Fruit fly (Drosophila melanogaster): ENCODE measurements around the gene CG34169.

The CG34169 gene

DNA sequence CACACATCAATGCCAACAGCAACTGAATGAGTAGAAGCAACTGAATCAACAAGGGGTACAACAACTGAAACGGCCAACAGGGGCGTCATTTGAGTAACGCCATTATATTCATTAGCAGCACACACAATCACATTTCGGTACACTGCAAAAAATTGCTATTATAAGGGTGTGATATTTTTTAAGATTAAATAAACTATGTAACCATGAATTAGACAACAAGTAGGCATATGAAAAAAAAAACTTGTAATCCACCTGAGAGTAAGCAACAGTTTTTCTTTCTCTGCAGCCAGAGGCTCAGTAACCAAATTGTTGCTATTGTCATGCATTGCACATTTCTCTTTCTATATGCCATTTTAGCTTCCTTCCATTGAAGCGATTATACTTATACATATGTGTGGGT is 30.6 kb downstream of the CG34169 start:
- TF ChIP-seq CG9797 (GFP tag; optimal IDR thresholded peaks at IDR 0.05) (no peak), Lhr (GFP tag; optimal IDR thresholded peaks at IDR 0.05) (no peak), pfk (GFP tag; optimal IDR thresholded peaks at IDR 0.05) (no peak), cato (GFP tag; optimal IDR thresholded peaks at IDR 0.05; ENCODE audit: borderline replicate concordance) (no peak), Doc2 (GFP tag; IDR thresholded peaks at IDR 0.05) (no peak), her (GFP tag; optimal IDR thresholded peaks at IDR 0.05) (no peak), CG15269 (tag; optimal IDR thresholded peaks at IDR 0.05) (no peak), ftz-f1 (GFP tag; optimal IDR thresholded peaks at IDR 0.05) (no peak), nmo (GFP tag; optimal IDR thresholded peaks at IDR 0.05) (no peak), CG32532 (GFP tag; IDR thresholded peaks at IDR 0.05) (peak; percentile 52), inv (GFP tag; IDR thresholded peaks at IDR 0.05; ENCODE audit: partially characterized antibody) (no peak), tin (GFP tag; optimal IDR thresholded peaks at IDR 0.05) (no peak), Atf6 (GFP tag; IDR thresholded peaks at IDR 0.05) (0 out of 2 replicates have a peak, but pooled peaks have one; percentile 11), exex (tag; optimal IDR thresholded peaks at IDR 0.05) (no peak), CG10321 (GFP tag; IDR thresholded peaks at IDR 0.05) (no peak), ac (GFP tag; optimal IDR thresholded peaks at IDR 0.05) (no peak), CG14014 (GFP tag; IDR thresholded peaks at IDR 0.05) (no peak), E2f1 (GFP tag; IDR thresholded peaks at IDR 0.05) (peak; percentile 33; the same call in 1 of the 2 replicates), tap (tag; optimal IDR thresholded peaks at IDR 0.05) (no peak), wdn (GFP tag; IDR thresholded peaks at IDR 0.05) (no peak), Six4 (GFP tag; optimal IDR thresholded peaks at IDR 0.05) (no peak), ATbp (GFP tag; optimal IDR thresholded peaks at IDR 0.05) (no peak), PHDP (tag; optimal IDR thresholded peaks at IDR 0.05) (peak; percentile 12), CG11398 (GFP tag; optimal IDR thresholded peaks at IDR 0.05) (peak; percentile 26), Dll (GFP tag; IDR thresholded peaks at IDR 0.05; ENCODE audit: partially characterized antibody) (no peak), fd102C (GFP tag; optimal IDR thresholded peaks at IDR 0.05) (no peak), CG8359 (GFP tag; optimal IDR thresholded peaks at IDR 0.05; ENCODE audit: borderline replicate concordance) (no peak), dmrt99B (tag; optimal IDR thresholded peaks at IDR 0.05) (peak; percentile 52), yki (optimal IDR thresholded peaks at IDR 0.05) (no peak), Sry-β (GFP tag; optimal IDR thresholded peaks at IDR 0.05) (no peak), fd64A (GFP tag; optimal IDR thresholded peaks at IDR 0.05) (no peak), sd (tag; optimal IDR thresholded peaks at IDR 0.05) (no peak), CG4328 (GFP tag; optimal IDR thresholded peaks at IDR 0.05) (no peak), CG4282 (GFP tag; optimal IDR thresholded peaks at IDR 0.05) (no peak), CG30020 (tag; optimal IDR thresholded peaks at IDR 0.05) (no peak), gfzf (GFP tag; optimal IDR thresholded peaks at IDR 0.05) (no peak), sima (GFP tag; optimal IDR thresholded peaks at IDR 0.05) (no peak), B-H1 (GFP tag; IDR thresholded peaks at IDR 0.05) (no peak), grau (tag; optimal IDR thresholded peaks at IDR 0.05) (peak; percentile 13), Xbp1 (GFP tag; optimal IDR thresholded peaks at IDR 0.05) (no peak), CG1233 (GFP tag; optimal IDR thresholded peaks at IDR 0.05) (no peak), Poxn (GFP tag; IDR thresholded peaks at IDR 0.05) (no peak), Lim3 (GFP tag; IDR thresholded peaks at IDR 0.05) (no peak), CG12744 (GFP tag; optimal IDR thresholded peaks at IDR 0.05) (no peak), CG31224 (GFP tag; IDR thresholded peaks at IDR 0.05) (no peak), ewg (GFP tag; optimal IDR thresholded peaks at IDR 0.05) (no peak), slou (GFP tag; optimal IDR thresholded peaks at IDR 0.05) (peak; percentile 4), salm (tag; optimal IDR thresholded peaks at IDR 0.05) (no peak), CG6683 (GFP tag; optimal IDR thresholded peaks at IDR 0.05) (no peak), CG7556 (GFP tag; optimal IDR thresholded peaks at IDR 0.05) (peak; percentile 13), CG2129 (GFP tag; IDR thresholded peaks at IDR 0.05; ENCODE audit: partially characterized antibody) (no peak)
